Worm (Caenorhabditis elegans) whole organism, young adult: ENCODE measurements around the gene ogt-1.

Experiments used
- Y53F4B.3 ChIP-seq: fragments of 200-800 bp; sonication (Bioruptor generic); IDR thresholded peaks from 2 replicates; pipeline ENCODE4 v1.3.6; 2022; ENCODE audit warnings: missing genetic modification reagents, missing genetic modification characterization, missing compliant biosample characterization
- Y53G8AR.9 ChIP-seq: fragments of 200-800 bp; sonication (Bioruptor generic); conservative IDR thresholded peaks from 2 replicates; pipeline ENCODE4 v1.3.6; 2022; ENCODE audit warnings: missing genetic modification reagents, missing genetic modification characterization, missing compliant biosample characterization
- bed-2 ChIP-seq: fragments of 200-800 bp; sonication (Bioruptor generic); IDR thresholded peaks from 2 replicates; pipeline ENCODE4 v1.3.6; 2022; ENCODE audit warnings: missing genetic modification reagents, missing genetic modification characterization, missing compliant biosample characterization
- him-1 ChIP-seq: sonication (generic microtip); optimal IDR thresholded peaks from 2 replicates; lab custom pipeline; 2016; ENCODE audit warnings: missing genotype, missing genetic modification reagents, missing genetic modification characterization, missing compliant biosample characterization
- lsl-1 ChIP-seq: fragments of 200-800 bp; sonication (Bioruptor generic); optimal IDR thresholded peaks from 2 replicates; lab custom pipeline; 2018; ENCODE audit warnings: mild to moderate bottlenecking, missing genetic modification characterization, moderate library complexity, missing compliant biosample characterization
- rpc-1 ChIP-seq, 2 experiments: fragments of 150-350 bp in 1 of 2; sonication (generic microtip) in 1 of 2; optimal IDR thresholded peaks; 2 replicates each; lab custom pipeline; 2014 to 2018; ENCODE audit warnings: missing biosample characterization in 1 of 2, missing genetic modification characterization in 1 of 2, missing genetic modification reagents in 1 of 2, missing genotype in 1 of 2
- snpc-3.4 ChIP-seq: sonication (generic microtip); optimal IDR thresholded peaks from 2 replicates; lab custom pipeline; 2017; ENCODE audit warnings: missing genetic modification characterization, mild to moderate bottlenecking, missing compliant biosample characterization, antibody characterized with exemption, moderate library complexity, missing genotype, missing genetic modification reagents
- somi-1 ChIP-seq: fragments of 200-800 bp; sonication (Bioruptor generic); optimal IDR thresholded peaks from 2 replicates; lab custom pipeline; 2018; ENCODE audit warnings: mild to moderate bottlenecking, missing genetic modification characterization, missing compliant biosample characterization

- peak; percentile 4 for TF ChIP-seq somi-1 (GFP tag; lab: Kevin White, UChicago)
- no peak for TF ChIP-seq him-1
- TF ChIP-seq lsl-1 (GFP tag; lab: Kevin White, UChicago) = no peak
- no peak for TF ChIP-seq snpc-3.4 (tag; lab: Kevin White, UChicago)
- TF ChIP-seq Y53F4B.3 = no peak
- TF ChIP-seq rpc-1 (optimal IDR thresholded peaks at IDR 0.05; lab: Kevin White, UChicago) = no peak
- no peak for TF ChIP-seq rpc-1 (tag; optimal IDR thresholded peaks at IDR 0.05; lab: Kevin White, UChicago)
- no peak for TF ChIP-seq Y53G8AR.9 (GFP tag; lab: Robert Waterston, UW)
- TF ChIP-seq bed-2 (GFP tag; lab: Robert Waterston, UW) = no peak
These were observed 13.3 kb upstream of the ogt-1 start for ce11 chrIII:7166664-7167567.
